Fruit fly (Drosophila melanogaster) whole organism, embryonic: ENCODE data around the gene CG32379.

Source experiments
- C15 ChIP-seq: fragments of 200-800 bp; sonication (Bioruptor generic); IDR thresholded peaks from 3 replicates; pipeline ENCODE4 v1.3.6; 2022; ENCODE audit warnings: missing biosample characterization, missing genetic modification characterization
- CG10543 ChIP-seq: fragments of 200-800 bp; sonication (Bioruptor generic); optimal IDR thresholded peaks from 3 replicates; lab custom pipeline; 2017; ENCODE audit warnings: missing biosample characterization, mild to moderate bottlenecking, missing genetic modification characterization, moderate library complexity
- CG10565 ChIP-seq: fragments of 200-800 bp; sonication (Bioruptor generic); optimal IDR thresholded peaks from 3 replicates; lab custom pipeline; 2016; ENCODE audit warnings: missing biosample characterization, mild to moderate bottlenecking, missing genetic modification characterization
- CG11504 ChIP-seq: fragments of 200-800 bp; sonication (Bioruptor generic); optimal IDR thresholded peaks from 3 replicates; lab custom pipeline; 2019; ENCODE audit warnings: missing biosample characterization, mild to moderate bottlenecking, missing genetic modification characterization, moderate library complexity
- CG12744 ChIP-seq: fragments of 200-800 bp; sonication (Bioruptor generic); optimal IDR thresholded peaks from 2 replicates; lab custom pipeline; 2016; ENCODE audit warnings: missing biosample characterization, missing genetic modification characterization
- CG13296 ChIP-seq: fragments of 200-800 bp; sonication (Bioruptor generic); optimal IDR thresholded peaks from 3 replicates; lab custom pipeline; 2018; ENCODE audit warnings: missing biosample characterization, mild to moderate bottlenecking, missing genetic modification characterization
- CG13624 ChIP-seq: fragments of 200-800 bp; sonication (Bioruptor generic); optimal IDR thresholded peaks from 2 replicates; lab custom pipeline; 2016; ENCODE audit warnings: missing biosample characterization, missing genetic modification characterization
- CG14441 ChIP-seq: fragments of 200-800 bp; sonication (Bioruptor generic); IDR thresholded peaks from 2 replicates; pipeline ENCODE4 v1.3.6; 2022; ENCODE audit warnings: missing biosample characterization, missing genetic modification characterization
- CG15479 ChIP-seq: fragments of 200-800 bp; sonication (Bioruptor generic); optimal IDR thresholded peaks from 3 replicates; lab custom pipeline; 2019; ENCODE audit warnings: missing biosample characterization, mild to moderate bottlenecking, missing genetic modification characterization, moderate library complexity
- CG15514 ChIP-seq: fragments of 200-800 bp; sonication (Bioruptor generic); optimal IDR thresholded peaks from 3 replicates; lab custom pipeline; 2017; ENCODE audit warnings: missing biosample characterization, missing genetic modification characterization, mild to moderate bottlenecking, moderate library complexity, missing genetic modification reagents
- CG15601 ChIP-seq: fragments of 200-800 bp; sonication (Bioruptor generic); optimal IDR thresholded peaks from 3 replicates; lab custom pipeline; 2019; ENCODE audit warnings: missing biosample characterization, mild to moderate bottlenecking, missing genetic modification characterization, moderate library complexity
- CG15696 ChIP-seq: fragments of 200-800 bp; sonication (Bioruptor generic); optimal IDR thresholded peaks from 2 replicates; lab custom pipeline; 2019; ENCODE audit warnings: missing biosample characterization, mild to moderate bottlenecking, missing genetic modification characterization, moderate library complexity
- CG2202 ChIP-seq: fragments of 200-800 bp; sonication (Bioruptor generic); optimal IDR thresholded peaks from 2 replicates; lab custom pipeline; 2018; ENCODE audit warnings: missing biosample characterization, mild to moderate bottlenecking, missing genetic modification characterization
- CG30020 ChIP-seq: fragments of 200-800 bp; optimal IDR thresholded peaks from 2 replicates; lab custom pipeline; 2019; ENCODE audit warnings: missing biosample characterization, mild to moderate bottlenecking, missing genetic modification characterization, moderate library complexity
- CG31224 ChIP-seq: fragments of 200-800 bp; sonication (Bioruptor generic); IDR thresholded peaks from 2 replicates; pipeline ENCODE4 v1.3.6; 2022; ENCODE audit warnings: missing biosample characterization, missing genetic modification characterization
- CG31441 ChIP-seq: fragments of 200-800 bp; sonication (Bioruptor generic); IDR thresholded peaks from 2 replicates; pipeline ENCODE4 v1.3.6; 2022; ENCODE audit warnings: missing biosample characterization, missing genetic modification characterization
- CG3281 ChIP-seq: fragments of 200-800 bp; sonication (Bioruptor generic); optimal IDR thresholded peaks from 3 replicates; lab custom pipeline; 2017; ENCODE audit warnings: missing biosample characterization, mild to moderate bottlenecking, missing genetic modification characterization
- CG33213 ChIP-seq: fragments of 200-800 bp; sonication (Bioruptor generic); optimal IDR thresholded peaks from 3 replicates; lab custom pipeline; 2016; ENCODE audit warnings: missing biosample characterization, missing genetic modification characterization
- CG6654 ChIP-seq: fragments of 200-800 bp; sonication (Bioruptor generic); optimal IDR thresholded peaks from 2 replicates; lab custom pipeline; 2017; ENCODE audit warnings: missing biosample characterization, mild to moderate bottlenecking, missing genetic modification characterization
- CG8359 ChIP-seq: fragments of 200-800 bp; sonication (Bioruptor generic); optimal IDR thresholded peaks from 2 replicates; lab custom pipeline; 2017; ENCODE audit warnings: missing biosample characterization, mild to moderate bottlenecking, missing genetic modification characterization, borderline replicate concordance
- CG9437 ChIP-seq: fragments of 200-800 bp; sonication (Bioruptor generic); optimal IDR thresholded peaks from 2 replicates; lab custom pipeline; 2018; ENCODE audit warnings: missing biosample characterization, mild to moderate bottlenecking, missing genetic modification characterization
- CG9727 ChIP-seq: fragments of 200-800 bp; sonication (Bioruptor generic); optimal IDR thresholded peaks from 3 replicates; lab custom pipeline; 2017; ENCODE audit warnings: missing biosample characterization, mild to moderate bottlenecking, missing genetic modification characterization
- Camta ChIP-seq: fragments of 200-800 bp; sonication (Bioruptor generic); optimal IDR thresholded peaks from 2 replicates; lab custom pipeline; 2016; ENCODE audit warnings: missing biosample characterization, missing genetic modification characterization
- Chrac-16 ChIP-seq: fragments of 200-800 bp; sonication (Bioruptor generic); optimal IDR thresholded peaks from 3 replicates; lab custom pipeline; 2016; ENCODE audit warnings: missing biosample characterization, missing genetic modification characterization
- CkIIα-i1 ChIP-seq: fragments of 200-800 bp; sonication (Bioruptor generic); IDR thresholded peaks from 2 replicates; pipeline ENCODE4 v1.3.6; 2022; ENCODE audit warnings: missing biosample characterization, missing genetic modification characterization
- D19B ChIP-seq: fragments of 200-800 bp; sonication (Bioruptor generic); optimal IDR thresholded peaks from 2 replicates; lab custom pipeline; 2017; ENCODE audit warnings: missing biosample characterization, mild to moderate bottlenecking, missing genetic modification characterization
- E2f1 ChIP-seq: fragments of 200-800 bp; sonication (Bioruptor generic); IDR thresholded peaks from 2 replicates; pipeline ENCODE4 v1.3.6; 2022; ENCODE audit warnings: missing biosample characterization, missing genetic modification characterization
- Ets97D ChIP-seq: fragments of 200-800 bp; sonication (Bioruptor generic); optimal IDR thresholded peaks from 3 replicates; lab custom pipeline; 2016; ENCODE audit warnings: missing biosample characterization, missing genetic modification characterization
- Hey ChIP-seq: fragments of 200-800 bp; sonication (Bioruptor generic); optimal IDR thresholded peaks from 3 replicates; lab custom pipeline; 2018; ENCODE audit warnings: missing biosample characterization, mild to moderate bottlenecking, missing genetic modification characterization
- Hmx ChIP-seq: fragments of 200-800 bp; sonication (Bioruptor generic); optimal IDR thresholded peaks from 2 replicates; lab custom pipeline; 2016; ENCODE audit warnings: missing biosample characterization, missing genetic modification characterization
- Hsf ChIP-seq: fragments of 200-800 bp; sonication (Bioruptor generic); optimal IDR thresholded peaks from 3 replicates; lab custom pipeline; 2016; ENCODE audit warnings: missing biosample characterization, missing genetic modification characterization
- Spps ChIP-seq: fragments of 200-800 bp; sonication (Bioruptor generic); optimal IDR thresholded peaks from 2 replicates; lab custom pipeline; 2018; ENCODE audit warnings: missing biosample characterization, mild to moderate bottlenecking, missing genetic modification characterization
- Xrp1 ChIP-seq: fragments of 200-800 bp; sonication (Bioruptor generic); IDR thresholded peaks from 2 replicates; pipeline ENCODE4 v1.3.6; 2022; ENCODE audit warnings: missing biosample characterization, missing genetic modification characterization
- ara ChIP-seq: fragments of 200-800 bp; sonication (Bioruptor generic); IDR thresholded peaks from 2 replicates; pipeline ENCODE4 v1.3.6; 2022; ENCODE audit warnings: missing biosample characterization, missing genetic modification characterization
- corto ChIP-seq: fragments of 200-800 bp; sonication (Bioruptor generic); optimal IDR thresholded peaks from 2 replicates; lab custom pipeline; 2016; ENCODE audit warnings: missing biosample characterization, mild to moderate bottlenecking, missing genetic modification characterization, moderate library complexity
- dati ChIP-seq: fragments of 200-800 bp; sonication (Bioruptor generic); IDR thresholded peaks from 2 replicates; pipeline ENCODE4 v1.3.6; 2022; ENCODE audit warnings: missing biosample characterization, missing genetic modification characterization
- dimm ChIP-seq: fragments of 200-800 bp; sonication (Bioruptor generic); IDR thresholded peaks from 2 replicates; pipeline ENCODE4 v1.3.6; 2022; ENCODE audit warnings: missing biosample characterization, missing genetic modification characterization
- exex ChIP-seq: fragments of 200-800 bp; sonication (Bioruptor generic); optimal IDR thresholded peaks from 4 replicates; lab custom pipeline; 2018; ENCODE audit warnings: missing biosample characterization, mild to moderate bottlenecking, missing genetic modification characterization, moderate library complexity
- eyg ChIP-seq: fragments of 200-800 bp; sonication (Bioruptor generic); optimal IDR thresholded peaks from 3 replicates; lab custom pipeline; 2016; ENCODE audit warnings: missing biosample characterization, missing genetic modification characterization
- gcm2 ChIP-seq: fragments of 200-800 bp; sonication (Bioruptor generic); optimal IDR thresholded peaks from 2 replicates; lab custom pipeline; 2016; ENCODE audit warnings: missing biosample characterization, missing genetic modification characterization
- gt ChIP-seq: fragments of 200-800 bp; sonication (Bioruptor generic); IDR thresholded peaks from 2 replicates; pipeline ENCODE4 v1.3.6; 2022; ENCODE audit warnings: missing biosample characterization, missing genetic modification characterization
- hth ChIP-seq: fragments of >200 bp; optimal IDR thresholded peaks from 2 replicates; lab custom pipeline; 2017; ENCODE audit warnings: inconsistent platforms
- kni ChIP-seq: fragments of 200-800 bp; sonication (Bioruptor generic); optimal IDR thresholded peaks from 3 replicates; lab custom pipeline; 2017; ENCODE audit warnings: mild to moderate bottlenecking, missing biosample characterization, missing genetic modification reagents, missing genetic modification characterization
- lmd ChIP-seq: fragments of 200-800 bp; sonication (Bioruptor generic); IDR thresholded peaks from 2 replicates; pipeline ENCODE4 v1.3.6; 2022; ENCODE audit warnings: missing biosample characterization, missing genetic modification characterization
- pan ChIP-seq, 4 experiments: fragments of >200 bp in 3 of 4; fragments of 200-800 bp in 1 of 4; sonication (Bioruptor generic) in 1 of 4; optimal IDR thresholded peaks in 3 of 4; IDR thresholded peaks in 1 of 4; 2 replicates each; pipeline versions ENCODE4 v1.3.6 to Lab custom; 2017 to 2022; ENCODE audit warnings: missing biosample characterization in 2 of 4, missing genetic modification characterization in 2 of 4, mixed read lengths in 1 of 4
- psq ChIP-seq: fragments of 200-800 bp; sonication (Bioruptor generic); optimal IDR thresholded peaks from 2 replicates; lab custom pipeline; 2017; ENCODE audit warnings: missing biosample characterization, missing genetic modification characterization
- scrt ChIP-seq: fragments of 200-800 bp; sonication (Bioruptor generic); optimal IDR thresholded peaks from 2 replicates; lab custom pipeline; 2018; ENCODE audit warnings: missing biosample characterization, mild to moderate bottlenecking, missing genetic modification characterization, moderate library complexity
- sna ChIP-seq: fragments of 200-800 bp; sonication (Bioruptor generic); IDR thresholded peaks from 2 replicates; pipeline ENCODE4 v1.3.6; 2022; ENCODE audit warnings: missing biosample characterization, missing genetic modification characterization; ENCODE audit not compliant: partially characterized antibody
- sob ChIP-seq: fragments of 200-800 bp; sonication (Bioruptor generic); IDR thresholded peaks from 2 replicates; pipeline ENCODE4 v1.3.6; 2022; ENCODE audit warnings: missing biosample characterization, missing genetic modification characterization
- unc-4 ChIP-seq: fragments of 200-800 bp; sonication (Bioruptor generic); IDR thresholded peaks from 2 replicates; pipeline ENCODE4 v1.3.6; 2022; ENCODE audit warnings: missing biosample characterization, missing genetic modification characterization; ENCODE audit not compliant: partially characterized antibody
- zen ChIP-seq: fragments of 200-800 bp; sonication (Bioruptor generic); optimal IDR thresholded peaks from 3 replicates; lab custom pipeline; 2018; ENCODE audit warnings: missing biosample characterization, mild to moderate bottlenecking, missing genetic modification characterization, moderate library complexity

CG32379 gene

dm6 chr3L:7361095-7361522, 35.0 kb upstream of the CG32379 start (continued):
- no peak for TF ChIP-seq CG15601 (tag; lab: Kevin White, UChicago)
- TF ChIP-seq CG15479 (GFP tag; lab: Kevin White, UChicago), result no peak
- TF ChIP-seq C15 (GFP tag; lab: Robert Waterston, UW), result no peak
- TF ChIP-seq CG31441, result peak; percentile 39; the same call in 1 of the 2 replicates
- TF ChIP-seq CG9437 (GFP tag; lab: Kevin White, UChicago), result no peak
- TF ChIP-seq Hey (tag; lab: Kevin White, UChicago), result no peak
- TF ChIP-seq eyg (GFP tag; lab: Kevin White, UChicago), result no peak
- TF ChIP-seq sna (GFP tag; lab: Robert Waterston, UW), result no peak
- TF ChIP-seq dimm, result no peak
- peak; percentile 41 for TF ChIP-seq CG11504 (tag; lab: Kevin White, UChicago)
- no peak for TF ChIP-seq sob (GFP tag; lab: Robert Waterston, UW)
- no peak for TF ChIP-seq E2f1 (GFP tag; lab: Robert Waterston, UW)
- TF ChIP-seq Chrac-16 (GFP tag; lab: Kevin White, UChicago), result no peak
- no peak for TF ChIP-seq CG10565 (GFP tag; lab: Kevin White, UChicago)
- no peak for TF ChIP-seq scrt (GFP tag; lab: Kevin White, UChicago)
- TF ChIP-seq Xrp1, result 0 out of 2 replicates have a peak, but pooled peaks have one; percentile 28
- TF ChIP-seq Hmx, result no peak
- no peak for TF ChIP-seq gt
- no peak for TF ChIP-seq gcm2 (GFP tag; lab: Kevin White, UChicago)
- TF ChIP-seq psq (GFP tag; lab: Kevin White, UChicago), result no peak
- TF ChIP-seq CG15514 (GFP tag; lab: Kevin White, UChicago), result no peak
- no peak for TF ChIP-seq CkIIα-i1
- TF ChIP-seq CG33213 (GFP tag; lab: Kevin White, UChicago), result no peak
- no peak for TF ChIP-seq CG6654 (GFP tag; lab: Kevin White, UChicago)
- no peak for TF ChIP-seq CG3281
- TF ChIP-seq CG15696 (tag; lab: Kevin White, UChicago), result no peak
- no peak for TF ChIP-seq Spps (tag; lab: Kevin White, UChicago)
- no peak for TF ChIP-seq hth (lab: Kevin White, UChicago)
- peak; percentile 17 for TF ChIP-seq CG13296 (GFP tag; lab: Kevin White, UChicago)
- no peak for TF ChIP-seq Camta (GFP tag; lab: Kevin White, UChicago)
- TF ChIP-seq lmd (GFP tag; lab: Robert Waterston, UW), result no peak
- TF ChIP-seq zen (tag; lab: Kevin White, UChicago), result no peak
- TF ChIP-seq CG12744, result no peak
- no peak for TF ChIP-seq CG30020 (tag; lab: Kevin White, UChicago)
- peak; percentile 97 for TF ChIP-seq kni (GFP tag; lab: Kevin White, UChicago)
- TF ChIP-seq corto (GFP tag; lab: Kevin White, UChicago), result no peak
- no peak for TF ChIP-seq CG13624 (GFP tag; lab: Kevin White, UChicago)
- TF ChIP-seq CG14441 (GFP tag; lab: Robert Waterston, UW), result peak; percentile 31; the same call in 1 of the 2 replicates
- peak; percentile 46 for TF ChIP-seq ara (GFP tag; lab: Robert Waterston, UW)
- no peak; the same call in 1 of the 2 replicates for TF ChIP-seq unc-4 (GFP tag; lab: Robert Waterston, UW)
- TF ChIP-seq Hsf (GFP tag; lab: Kevin White, UChicago), result no peak
- no peak for TF ChIP-seq pan (optimal IDR thresholded peaks at IDR 0.05; lab: Kevin White, UChicago)
- TF ChIP-seq pan (GFP tag; optimal IDR thresholded peaks at IDR 0.05 in 1 of 2, IDR thresholded peaks at IDR 0.05 in 1 of 2), result peak in 1 of 2 experiments; percentile 56
- TF ChIP-seq D19B (GFP tag; lab: Kevin White, UChicago), result no peak
- TF ChIP-seq CG10543 (GFP tag; lab: Kevin White, UChicago), result no peak
- TF ChIP-seq CG31224 (GFP tag; lab: Robert Waterston, UW), result no peak
- TF ChIP-seq CG8359 (GFP tag; lab: Kevin White, UChicago), result no peak
- no peak for TF ChIP-seq dati (GFP tag; lab: Robert Waterston, UW)
- TF ChIP-seq exex (tag; lab: Kevin White, UChicago), result peak; percentile 71
- TF ChIP-seq CG2202 (tag; lab: Kevin White, UChicago), result no peak
- TF ChIP-seq CG9727 (GFP tag; lab: Kevin White, UChicago), result no peak
- no peak for TF ChIP-seq Ets97D (GFP tag; lab: Kevin White, UChicago)
